Worm (Caenorhabditis elegans): ENCODE measurements around the gene nlp-82.

The nlp-82 gene

ce11 chrII:9273984-9274383 is 19.9 kb upstream of the nlp-82 start:
- TF ChIP-seq jun-1 (tag; optimal IDR thresholded peaks at IDR 0.05) (peak; percentile 74), hmg-11 (tag; optimal IDR thresholded peaks at IDR 0.05) (peak; percentile 74), unc-62 (GFP tag; optimal IDR thresholded peaks at IDR 0.05) (peak; percentile 84), nhr-11 (tag; optimal IDR thresholded peaks at IDR 0.05) (peak; percentile 83), fkh-10 (GFP tag; optimal IDR thresholded peaks at IDR 0.05) (peak; percentile 31), ama-1 (optimal IDR thresholded peaks at IDR 0.05) (peak; percentile 62), nhr-237 (tag; optimal IDR thresholded peaks at IDR 0.05) (no peak), fos-1 (tag; optimal IDR thresholded peaks at IDR 0.05) (no peak), nhr-25 (tag; optimal IDR thresholded peaks at IDR 0.05) (peak; percentile 78), daf-12 (tag; optimal IDR thresholded peaks at IDR 0.05) (no peak), ceh-82 (tag; optimal IDR thresholded peaks at IDR 0.05) (no peak), nhr-76 (tag; optimal IDR thresholded peaks at IDR 0.05) (no peak), zag-1 (tag; optimal IDR thresholded peaks at IDR 0.05) (peak; percentile 1), lin-15B (tag; optimal IDR thresholded peaks at IDR 0.05) (peak; percentile 40), sea-2 (GFP tag; optimal IDR thresholded peaks at IDR 0.05) (no peak), aly-2 (tag; optimal IDR thresholded peaks at IDR 0.05) (no peak), elt-3 (tag; optimal IDR thresholded peaks at IDR 0.05) (no peak), nhr-23 (tag; optimal IDR thresholded peaks at IDR 0.05) (peak; percentile 85), R02D3.7 (tag; optimal IDR thresholded peaks at IDR 0.05) (peak; percentile 39), pqm-1 (tag; optimal IDR thresholded peaks at IDR 0.05) (peak; percentile 21), lin-39 (tag; optimal IDR thresholded peaks at IDR 0.05) (peak; percentile 76), tbx-2 (tag; optimal IDR thresholded peaks at IDR 0.05) (peak; percentile 39), mdl-1 (tag; optimal IDR thresholded peaks at IDR 0.05) (peak; percentile 67), ceh-16 (tag; optimal IDR thresholded peaks at IDR 0.05) (no peak), unc-39 (tag; optimal IDR thresholded peaks at IDR 0.05) (no peak), ceh-9 (tag; optimal IDR thresholded peaks at IDR 0.05) (no peak), elt-1 (tag; optimal IDR thresholded peaks at IDR 0.05) (no peak), nhr-43 (tag; optimal IDR thresholded peaks at IDR 0.05; ENCODE audit: poor library complexity, severe bottlenecking) (peak; percentile 69), fkh-2 (tag; optimal IDR thresholded peaks at IDR 0.05) (no peak), mml-1 (tag; optimal IDR thresholded peaks at IDR 0.05) (no peak), nfya-1 (tag; optimal IDR thresholded peaks at IDR 0.05; ENCODE audit: insufficient read depth) (peak; percentile 93), eor-1 (tag; optimal IDR thresholded peaks at IDR 0.05) (no peak), lsy-12 (tag; optimal IDR thresholded peaks at IDR 0.05) (peak; percentile 57), nhr-28 (tag; optimal IDR thresholded peaks at IDR 0.05) (no peak), ceh-28 (tag; optimal IDR thresholded peaks at IDR 0.05) (peak; percentile 85), ZK546.5 (tag; optimal IDR thresholded peaks at IDR 0.05) (no peak), egl-27 (tag; optimal IDR thresholded peaks at IDR 0.05) (peak; percentile 40), nhr-77 (tag; optimal IDR thresholded peaks at IDR 0.05) (peak; percentile 20), elt-2 (tag; optimal IDR thresholded peaks at IDR 0.05) (peak; percentile 78), skn-1 (tag; optimal IDR thresholded peaks at IDR 0.05) (peak; percentile 40), pha-4 (tag; optimal IDR thresholded peaks at IDR 0.05) (peak; percentile 91), egl-5 (tag; optimal IDR thresholded peaks at IDR 0.05) (peak; percentile 1), nhr-12 (tag; optimal IDR thresholded peaks at IDR 0.05) (no peak), snpc-4 (tag; optimal IDR thresholded peaks at IDR 0.05) (peak; percentile 49), nhr-67 (tag; optimal IDR thresholded peaks at IDR 0.05) (no peak), ztf-11 (tag; optimal IDR thresholded peaks at IDR 0.05) (no peak), ztf-4 (tag; optimal IDR thresholded peaks at IDR 0.05) (no peak)

- no peak for TF ChIP-seq egl-27 (tag; optimal IDR thresholded peaks at IDR 0.05)
- TF ChIP-seq ztf-4 (tag; optimal IDR thresholded peaks at IDR 0.05): no peak
- no peak for TF ChIP-seq lin-39 (tag; optimal IDR thresholded peaks at IDR 0.05)
- TF ChIP-seq sea-2 (GFP tag; optimal IDR thresholded peaks at IDR 0.05): no peak
- no peak for TF ChIP-seq nfya-1 (tag; optimal IDR thresholded peaks at IDR 0.05; ENCODE audit: insufficient read depth)
These were observed 18.9 kb upstream of the nlp-82 start, which contains the start of gene C01G6.4 for ce11 chrII:9272942-9273341. TSS of gene C01G6.4 (minus strand) at chrII:9273042.
